Worm (Caenorhabditis elegans): ENCODE data around the gene Y46G5A.23.

DNA sequence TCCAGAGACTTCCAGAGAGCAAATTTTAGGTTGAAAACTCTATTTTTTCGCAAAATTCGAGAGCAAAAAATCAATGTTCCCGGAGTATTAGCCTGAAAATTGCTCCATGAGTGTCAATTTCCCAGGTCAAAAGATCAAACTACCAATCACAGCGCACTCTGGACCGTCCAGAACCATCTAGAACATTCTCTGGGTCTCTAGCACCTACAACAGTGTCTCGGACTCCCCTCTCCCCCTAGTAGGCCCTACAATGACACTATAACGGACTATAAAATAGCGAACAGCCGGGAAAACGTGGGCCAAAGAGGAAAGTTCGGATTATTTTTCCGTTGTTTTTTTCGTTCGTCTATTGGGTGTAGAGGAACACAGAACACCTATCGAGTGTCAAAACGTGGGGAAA is 29.4 kb downstream of the Y46G5A.23 start:
- TF ChIP-seq alr-1 (tag; optimal IDR thresholded peaks at IDR 0.05; ENCODE audit: borderline replicate concordance): no peak
- no peak for TF ChIP-seq aha-1 (tag; optimal IDR thresholded peaks at IDR 0.05)
- TF ChIP-seq dpl-1 (GFP tag; optimal IDR thresholded peaks at IDR 0.05): no peak
- no peak for TF ChIP-seq nhr-237 (tag; optimal IDR thresholded peaks at IDR 0.05)
- TF ChIP-seq elt-2 (tag; optimal IDR thresholded peaks at IDR 0.05): no peak
- TF ChIP-seq nhr-77 (tag; optimal IDR thresholded peaks at IDR 0.05): no peak
- no peak for TF ChIP-seq mep-1 (tag; optimal IDR thresholded peaks at IDR 0.05)
- no peak for TF ChIP-seq fkh-10 (GFP tag; optimal IDR thresholded peaks at IDR 0.05)
- no peak for TF ChIP-seq fos-1 (tag; optimal IDR thresholded peaks at IDR 0.05)
- no peak for TF ChIP-seq elt-3 (tag; optimal IDR thresholded peaks at IDR 0.05)
- TF ChIP-seq lsy-2 (tag; optimal IDR thresholded peaks at IDR 0.05): no peak
- TF ChIP-seq nhr-11 (tag; optimal IDR thresholded peaks at IDR 0.05): no peak

Measured in whole organism, L1 larva.